Worm (Caenorhabditis elegans): ENCODE measurements around the gene Y71H2AM.29.

- no peak for TF ChIP-seq R02D3.7 (tag; optimal IDR thresholded peaks at IDR 0.05)
- no peak for TF ChIP-seq mxl-2 (GFP tag; conservative IDR thresholded peaks at IDR 0.05)
- no peak for TF ChIP-seq nhr-42 (GFP tag; IDR thresholded peaks at IDR 0.05)
These were observed 9.3 kb downstream of the Y71H2AM.29 start, which contains the start of gene H34I24.2 for ce11 chrIII:2841856-2842373.

Measured in whole organism, L4 larva.